Fruit fly (Drosophila melanogaster) whole organism, prepupa: ENCODE results near the gene Rph.

Experiments used
- Blimp-1 ChIP-seq: fragments of 200-800 bp; sonication (Bioruptor generic); optimal IDR thresholded peaks from 3 replicates; lab custom pipeline; 2017; ENCODE audit warnings: missing biosample characterization, missing genetic modification characterization, mild to moderate bottlenecking, moderate library complexity, missing genetic modification reagents
- CG10631 ChIP-seq: fragments of 200-800 bp; sonication (Bioruptor generic); optimal IDR thresholded peaks from 2 replicates; lab custom pipeline; 2016; ENCODE audit warnings: missing biosample characterization, missing genetic modification characterization
- CG11294 ChIP-seq: fragments of 200-800 bp; sonication (Bioruptor generic); IDR thresholded peaks from 2 replicates; pipeline ENCODE4 v1.3.6; 2022; ENCODE audit warnings: missing biosample characterization, missing genetic modification characterization
- CG11902 ChIP-seq: fragments of 200-800 bp; sonication (Bioruptor generic); optimal IDR thresholded peaks from 3 replicates; lab custom pipeline; 2016; ENCODE audit warnings: missing biosample characterization, missing genetic modification characterization
- CG15336 ChIP-seq: fragments of 200-800 bp; sonication (Bioruptor generic); IDR thresholded peaks from 2 replicates; pipeline ENCODE4 v1.3.6; 2022; ENCODE audit warnings: missing biosample characterization, missing genetic modification characterization
- CG1621 ChIP-seq: fragments of 200-800 bp; sonication (Bioruptor generic); optimal IDR thresholded peaks from 3 replicates; lab custom pipeline; 2018; ENCODE audit warnings: missing biosample characterization, mild to moderate bottlenecking, missing genetic modification characterization
- CG16779 ChIP-seq: fragments of 200-800 bp; sonication (Bioruptor generic); optimal IDR thresholded peaks from 3 replicates; lab custom pipeline; 2017; ENCODE audit warnings: missing biosample characterization, mild to moderate bottlenecking, missing genetic modification characterization
- CG3032 ChIP-seq: fragments of 200-800 bp; optimal IDR thresholded peaks from 2 replicates; lab custom pipeline; 2019; ENCODE audit warnings: missing biosample characterization, mild to moderate bottlenecking, missing genetic modification characterization, moderate library complexity
- CG31627 ChIP-seq: fragments of 200-800 bp; sonication (Bioruptor generic); optimal IDR thresholded peaks from 3 replicates; lab custom pipeline; 2016; ENCODE audit warnings: missing biosample characterization, missing genetic modification characterization
- CG34406 ChIP-seq: fragments of 200-800 bp; sonication (Bioruptor generic); optimal IDR thresholded peaks from 3 replicates; lab custom pipeline; 2016; ENCODE audit warnings: missing biosample characterization, missing genetic modification characterization
- CG3919 ChIP-seq: fragments of 200-800 bp; sonication (Bioruptor generic); optimal IDR thresholded peaks from 3 replicates; lab custom pipeline; 2016; ENCODE audit warnings: missing biosample characterization, missing genetic modification characterization
- CG4318 ChIP-seq: fragments of 200-800 bp; sonication (Bioruptor generic); optimal IDR thresholded peaks from 3 replicates; lab custom pipeline; 2017; ENCODE audit warnings: missing biosample characterization, mild to moderate bottlenecking, missing genetic modification characterization
- CG6276 ChIP-seq: fragments of 200-800 bp; sonication (Bioruptor generic); optimal IDR thresholded peaks from 2 replicates; lab custom pipeline; 2017; ENCODE audit warnings: missing biosample characterization, mild to moderate bottlenecking, missing genetic modification characterization
- CG6808 ChIP-seq: fragments of 200-800 bp; sonication (Bioruptor generic); optimal IDR thresholded peaks from 3 replicates; lab custom pipeline; 2017; ENCODE audit warnings: missing biosample characterization, missing genetic modification characterization, mild to moderate bottlenecking, moderate library complexity, missing genetic modification reagents
- CG6854 ChIP-seq: fragments of 200-800 bp; sonication (Bioruptor generic); optimal IDR thresholded peaks from 2 replicates; lab custom pipeline; 2017; ENCODE audit warnings: missing biosample characterization, mild to moderate bottlenecking, missing genetic modification characterization
- CG7368 ChIP-seq: fragments of 200-800 bp; sonication (Bioruptor generic); optimal IDR thresholded peaks from 3 replicates; lab custom pipeline; 2016; ENCODE audit warnings: missing biosample characterization, missing genetic modification characterization
- CG8319 ChIP-seq: fragments of 200-800 bp; sonication (Bioruptor generic); optimal IDR thresholded peaks from 3 replicates; lab custom pipeline; 2016; ENCODE audit warnings: missing biosample characterization, missing genetic modification characterization
- CG9139 ChIP-seq: fragments of 200-800 bp; sonication (Bioruptor generic); optimal IDR thresholded peaks from 3 replicates; lab custom pipeline; 2017; ENCODE audit warnings: missing biosample characterization, mild to moderate bottlenecking, missing genetic modification characterization
- Eip75B ChIP-seq: fragments of 200-800 bp; sonication (Bioruptor generic); optimal IDR thresholded peaks from 3 replicates; lab custom pipeline; 2016; ENCODE audit warnings: missing biosample characterization, missing genetic modification characterization
- Eip78C ChIP-seq: fragments of 200-800 bp; sonication (Bioruptor generic); peaks from one replicate; lab custom pipeline; 2016; ENCODE audit warnings: missing biosample characterization, missing genetic modification characterization
- Eip93F ChIP-seq: fragments of 200-800 bp; sonication (Bioruptor generic); optimal IDR thresholded peaks from 2 replicates; lab custom pipeline; 2016; ENCODE audit warnings: missing biosample characterization, mild to moderate bottlenecking, missing genetic modification characterization
- Ets96B ChIP-seq: fragments of 200-800 bp; optimal IDR thresholded peaks from 2 replicates; lab custom pipeline; 2019; ENCODE audit warnings: missing biosample characterization, mild to moderate bottlenecking, missing genetic modification characterization, moderate library complexity
- Hr38 ChIP-seq: sonication (Bioruptor generic); optimal IDR thresholded peaks from 2 replicates; lab custom pipeline; 2016; ENCODE audit warnings: missing biosample characterization, missing genetic modification characterization
- Hr39 ChIP-seq: fragments of 200-800 bp; sonication (Bioruptor generic); optimal IDR thresholded peaks from 2 replicates; lab custom pipeline; 2016; ENCODE audit warnings: missing biosample characterization, missing genetic modification characterization
- Hr4 ChIP-seq: fragments of 200-800 bp; sonication (Bioruptor generic); optimal IDR thresholded peaks from 3 replicates; lab custom pipeline; 2016; ENCODE audit warnings: missing biosample characterization, missing genetic modification characterization
- Lpt ChIP-seq: fragments of 200-800 bp; sonication (Bioruptor generic); optimal IDR thresholded peaks from 3 replicates; lab custom pipeline; 2016; ENCODE audit warnings: missing biosample characterization, missing genetic modification characterization
- Met ChIP-seq: fragments of 200-800 bp; sonication (Bioruptor generic); optimal IDR thresholded peaks from 3 replicates; lab custom pipeline; 2016; ENCODE audit warnings: missing biosample characterization, missing genetic modification characterization
- OdsH ChIP-seq: fragments of 200-800 bp; sonication (Bioruptor generic); optimal IDR thresholded peaks from 3 replicates; lab custom pipeline; 2016; ENCODE audit warnings: missing biosample characterization, missing genetic modification characterization
- Sox14 ChIP-seq: fragments of 200-800 bp; sonication (Bioruptor generic); optimal IDR thresholded peaks from 3 replicates; lab custom pipeline; 2016; ENCODE audit warnings: missing biosample characterization, missing genetic modification characterization
- Sox15 ChIP-seq: fragments of 200-800 bp; sonication (Bioruptor generic); optimal IDR thresholded peaks from 3 replicates; lab custom pipeline; 2016; ENCODE audit warnings: missing biosample characterization, missing genetic modification characterization
- achi ChIP-seq: fragments of 200-800 bp; sonication (Bioruptor generic); optimal IDR thresholded peaks from 3 replicates; lab custom pipeline; 2016; ENCODE audit warnings: missing biosample characterization, missing genetic modification characterization
- acj6 ChIP-seq: fragments of 200-800 bp; sonication (Bioruptor generic); optimal IDR thresholded peaks from 3 replicates; lab custom pipeline; 2016; ENCODE audit warnings: missing biosample characterization, missing genetic modification characterization
- cyc ChIP-seq: fragments of 200-800 bp; sonication (Bioruptor generic); optimal IDR thresholded peaks from 3 replicates; lab custom pipeline; 2016; ENCODE audit warnings: missing biosample characterization, missing genetic modification characterization
- dac ChIP-seq: fragments of 200-800 bp; sonication (Bioruptor generic); optimal IDR thresholded peaks from 2 replicates; lab custom pipeline; 2017; ENCODE audit warnings: missing biosample characterization, mild to moderate bottlenecking, missing genetic modification characterization
- dsx ChIP-seq: fragments of 200-800 bp; optimal IDR thresholded peaks from 3 replicates; lab custom pipeline; 2019; ENCODE audit warnings: missing biosample characterization, mild to moderate bottlenecking, missing genetic modification characterization, moderate library complexity; ENCODE audit not compliant: poor library complexity, severe bottlenecking
- esn ChIP-seq: fragments of 200-800 bp; sonication (Bioruptor generic); optimal IDR thresholded peaks from 2 replicates; lab custom pipeline; 2016; ENCODE audit warnings: missing biosample characterization, mild to moderate bottlenecking, missing genetic modification characterization, moderate library complexity
- fd59A ChIP-seq: fragments of 200-800 bp; sonication (Bioruptor generic); optimal IDR thresholded peaks from 2 replicates; lab custom pipeline; 2017; ENCODE audit warnings: missing biosample characterization, mild to moderate bottlenecking, missing genetic modification characterization, missing genetic modification reagents
- fkh ChIP-seq: fragments of 200-800 bp; sonication (Bioruptor generic); optimal IDR thresholded peaks from 3 replicates; lab custom pipeline; 2017; ENCODE audit warnings: missing biosample characterization, mild to moderate bottlenecking, missing genetic modification characterization, moderate library complexity
- lz ChIP-seq: fragments of 200-800 bp; sonication (Bioruptor generic); optimal IDR thresholded peaks from 3 replicates; lab custom pipeline; 2016; ENCODE audit warnings: missing biosample characterization, missing genetic modification characterization
- net ChIP-seq: fragments of 200-800 bp; sonication (Bioruptor generic); optimal IDR thresholded peaks from 3 replicates; lab custom pipeline; 2016; ENCODE audit warnings: missing biosample characterization, missing genetic modification characterization
- salr ChIP-seq, 2 experiments: fragments of 200-800 bp; sonication (Bioruptor generic); optimal IDR thresholded peaks; 3 replicates each; lab custom pipeline; 2016 to 2018; ENCODE audit warnings: missing biosample characterization in 2 of 2, missing genetic modification characterization in 2 of 2, mild to moderate bottlenecking in 1 of 2
- ss ChIP-seq, 2 experiments: fragments of 200-800 bp; sonication (Bioruptor generic); optimal IDR thresholded peaks; 2 replicates in 1 of 2; 3 replicates in 1 of 2; lab custom pipeline; 2017 to 2018; ENCODE audit warnings: mild to moderate bottlenecking in 2 of 2, missing biosample characterization in 2 of 2, missing genetic modification characterization in 2 of 2, moderate library complexity in 1 of 2
- svp ChIP-seq: fragments of 200-800 bp; sonication (Bioruptor generic); peaks from one replicate; lab custom pipeline; 2016; ENCODE audit warnings: missing biosample characterization, missing genetic modification characterization
- topi ChIP-seq: fragments of 200-800 bp; sonication (Bioruptor generic); optimal IDR thresholded peaks from 3 replicates; lab custom pipeline; 2016; ENCODE audit warnings: missing biosample characterization, missing genetic modification characterization
- vri ChIP-seq: fragments of 200-800 bp; sonication (Bioruptor generic); optimal IDR thresholded peaks from 3 replicates; lab custom pipeline; 2016; ENCODE audit warnings: missing biosample characterization, mild to moderate bottlenecking, missing genetic modification characterization

Rph gene

DNA sequence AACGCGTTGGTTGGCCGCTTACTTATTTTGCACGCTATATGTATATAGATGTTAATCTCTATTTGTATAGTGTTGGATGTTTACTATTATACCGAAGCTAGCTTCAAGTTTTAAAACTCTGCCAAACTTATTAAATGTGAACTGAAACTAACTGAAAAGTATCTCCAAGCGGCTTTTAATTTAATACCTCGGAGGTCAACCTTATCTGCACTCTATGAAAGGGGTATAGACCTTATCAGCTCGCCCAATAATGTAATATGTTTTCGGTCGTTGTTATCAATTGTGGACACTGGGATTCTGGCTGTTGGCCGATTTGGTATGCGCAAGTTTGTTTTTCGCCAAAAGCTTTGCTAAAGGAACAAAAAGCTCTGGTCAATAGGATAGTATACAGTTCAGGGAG is 8.8 kb downstream of the Rph start:
- TF ChIP-seq fkh: peak; percentile 1
- TF ChIP-seq svp (GFP tag; lab: Kevin White, UChicago): peak; percentile 76
- TF ChIP-seq ss (GFP tag; optimal IDR thresholded peaks at IDR 0.05; lab: Kevin White, UChicago): no peak
- no peak for TF ChIP-seq dsx (GFP tag; lab: Kevin White, UChicago)
- TF ChIP-seq vri (GFP tag; lab: Kevin White, UChicago): no peak
- no peak for TF ChIP-seq OdsH
- TF ChIP-seq salr (GFP tag; optimal IDR thresholded peaks at IDR 0.05; lab: Kevin White, UChicago): no peak
- TF ChIP-seq CG6276 (GFP tag; lab: Kevin White, UChicago): no peak
- no peak for TF ChIP-seq Sox14 (GFP tag; lab: Kevin White, UChicago)
- no peak for TF ChIP-seq CG34406 (GFP tag; lab: Kevin White, UChicago)
- no peak for TF ChIP-seq dac (GFP tag; lab: Kevin White, UChicago)
- no peak for TF ChIP-seq CG3919 (GFP tag; lab: Kevin White, UChicago)
- TF ChIP-seq CG9139 (GFP tag; lab: Kevin White, UChicago): no peak
- TF ChIP-seq cyc (GFP tag; lab: Kevin White, UChicago): no peak
- TF ChIP-seq Hr4 (GFP tag; lab: Kevin White, UChicago): no peak
- TF ChIP-seq Lpt: no peak
- no peak for TF ChIP-seq Ets96B (tag; lab: Kevin White, UChicago)

DNA sequence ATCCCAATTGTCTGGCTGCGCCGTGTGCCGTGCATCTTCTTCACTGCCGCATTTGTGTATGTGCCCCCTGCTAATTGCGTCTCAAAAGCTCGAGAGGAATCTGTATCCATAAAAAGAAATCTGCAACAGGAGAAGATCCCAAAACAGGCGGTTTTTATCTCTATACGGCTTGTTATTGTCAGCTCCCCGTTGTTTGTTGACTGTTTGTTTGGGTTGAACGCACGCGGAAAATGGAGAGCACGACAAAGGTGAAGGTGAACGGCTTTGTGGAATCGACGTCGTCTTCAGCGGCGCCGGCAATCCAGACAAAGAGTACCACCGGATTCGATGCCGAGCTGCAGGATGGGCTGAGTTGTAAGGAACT is 11.9 kb downstream of the Rph start:
- TF ChIP-seq CG7368 (GFP tag; lab: Kevin White, UChicago): no peak
- TF ChIP-seq Lpt: no peak
- TF ChIP-seq CG6854: no peak
- TF ChIP-seq CG1621 (tag; lab: Kevin White, UChicago): no peak
- TF ChIP-seq svp (GFP tag; lab: Kevin White, UChicago): peak; percentile 75
- no peak for TF ChIP-seq CG11294 (GFP tag; lab: Robert Waterston, UW)

DNA sequence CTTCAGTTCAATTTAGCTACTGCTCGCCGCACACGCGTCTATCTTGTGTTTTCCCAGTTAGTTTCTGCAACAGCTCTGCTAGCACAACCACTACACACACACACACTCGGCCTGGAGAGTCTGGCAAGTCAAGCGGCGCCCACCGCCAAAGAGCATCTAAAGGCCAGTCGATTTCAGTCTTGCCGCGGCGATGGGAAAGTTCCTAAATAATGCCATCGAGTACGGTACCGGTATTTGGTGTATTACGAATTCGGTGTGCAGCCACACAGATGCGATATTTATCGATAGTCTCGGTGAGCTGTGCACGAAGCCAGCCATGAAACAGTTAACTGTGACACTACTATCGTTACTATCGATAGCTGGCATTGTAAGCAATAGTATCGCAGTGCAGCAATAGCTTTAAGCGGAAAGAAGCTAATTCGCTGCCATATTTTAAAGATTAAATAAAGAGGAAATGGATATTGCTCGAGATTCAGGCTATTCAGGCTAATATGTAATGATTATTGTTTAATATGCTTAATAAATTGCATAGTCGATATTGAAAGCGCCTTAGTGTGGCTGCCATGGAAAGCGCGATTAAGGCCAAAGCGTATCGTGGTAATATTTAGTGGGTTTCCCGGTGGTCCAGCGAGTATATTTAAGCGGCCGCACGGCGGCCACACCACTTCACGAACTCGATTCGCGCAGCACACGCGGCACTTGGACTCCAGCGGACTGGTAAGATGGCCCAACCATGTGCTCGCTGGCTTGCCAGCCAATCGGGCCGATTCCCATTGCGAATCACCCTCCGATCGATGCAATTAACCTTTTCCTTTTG is 12.5 kb downstream of the Rph start, which contains the start of gene stx:
Gene stx, minus strand, starts transcription at position 171 of the 817 bp plus-strand sequence.
- TF ChIP-seq esn (GFP tag; lab: Kevin White, UChicago): peak; percentile 28
- no peak for TF ChIP-seq CG11902
- TF ChIP-seq Blimp-1 (GFP tag; lab: Kevin White, UChicago): no peak
- no peak for TF ChIP-seq lz (GFP tag; lab: Kevin White, UChicago)
- no peak for TF ChIP-seq achi (GFP tag; lab: Kevin White, UChicago)
- no peak for TF ChIP-seq CG3032
- peak; percentile 65 for TF ChIP-seq CG6854
- no peak for TF ChIP-seq Ets96B (tag; lab: Kevin White, UChicago)
- no peak for TF ChIP-seq Eip75B (GFP tag; lab: Kevin White, UChicago)
- no peak for TF ChIP-seq CG34406 (GFP tag; lab: Kevin White, UChicago)
- no peak for TF ChIP-seq CG11294 (GFP tag; lab: Robert Waterston, UW)
- no peak for TF ChIP-seq Sox15 (GFP tag; lab: Kevin White, UChicago)
- no peak for TF ChIP-seq Hr39 (GFP tag; lab: Kevin White, UChicago)
- TF ChIP-seq CG8319 (GFP tag; lab: Kevin White, UChicago): no peak
- TF ChIP-seq Eip78C (GFP tag; lab: Kevin White, UChicago): peak; percentile 36
- no peak for TF ChIP-seq CG6808
- TF ChIP-seq CG15336 (GFP tag; lab: Robert Waterston, UW): peak; percentile 45; the same call in 1 of the 2 replicates
- no peak for TF ChIP-seq CG31627 (GFP tag; lab: Kevin White, UChicago)
- no peak for TF ChIP-seq salr (GFP tag; optimal IDR thresholded peaks at IDR 0.05; lab: Kevin White, UChicago)
- TF ChIP-seq cyc (GFP tag; lab: Kevin White, UChicago): no peak
- TF ChIP-seq Eip93F (GFP tag; lab: Kevin White, UChicago): no peak
- peak; percentile 72 for TF ChIP-seq vri (GFP tag; lab: Kevin White, UChicago)
- peak; percentile 31 for TF ChIP-seq CG16779 (tag; lab: Kevin White, UChicago)
- TF ChIP-seq topi: no peak
- TF ChIP-seq fkh: peak; percentile 3
- no peak for TF ChIP-seq CG4318
- TF ChIP-seq CG10631 (GFP tag; lab: Kevin White, UChicago): no peak
- TF ChIP-seq CG1621 (tag; lab: Kevin White, UChicago): peak; percentile 14
- no peak for TF ChIP-seq fd59A
- TF ChIP-seq CG7368 (GFP tag; lab: Kevin White, UChicago): peak; percentile 5
- no peak for TF ChIP-seq Met (GFP tag; lab: Kevin White, UChicago)
- no peak for TF ChIP-seq acj6 (GFP tag; lab: Kevin White, UChicago)
- TF ChIP-seq Hr38 (GFP tag; lab: Kevin White, UChicago): no peak
- TF ChIP-seq CG3919 (GFP tag; lab: Kevin White, UChicago): peak; percentile 52
- no peak for TF ChIP-seq CG6276 (GFP tag; lab: Kevin White, UChicago)
- no peak for TF ChIP-seq dsx (GFP tag; lab: Kevin White, UChicago)
- TF ChIP-seq net (GFP tag; lab: Kevin White, UChicago): no peak
